Worm (Caenorhabditis elegans) whole organism, L4/young adult: Measurements from ENCODE around the gene F10D7.11.

ENCODE experiments used
- dao-5 ChIP-seq: sonication (generic microtip); optimal IDR thresholded peaks from 2 replicates; lab custom pipeline; 2016; ENCODE audit warnings: missing genotype, missing genetic modification characterization, moderate library complexity, missing compliant biosample characterization
- him-1 ChIP-seq: sonication (generic microtip); optimal IDR thresholded peaks from 2 replicates; lab custom pipeline; 2016; ENCODE audit warnings: missing genotype, missing genetic modification reagents, missing genetic modification characterization, missing compliant biosample characterization

- TF ChIP-seq him-1 (tag; lab: Kevin White, UChicago) (no peak), dao-5 (tag; lab: Kevin White, UChicago) (no peak)
Measured at ce11 chrX:17352098-17352497, 10.5 kb upstream of the F10D7.11 start.
